Worm (Caenorhabditis elegans) whole organism, dauer: ENCODE measurements around the gene srlf-20.
"Not testable (repeated sequence)": the region's sequence is repeated elsewhere in the genome, so short reads cannot be mapped to it uniquely, and the experiment has no call there.

Source experiments
- unc-62 ChIP-seq: sonication (generic microtip); optimal IDR thresholded peaks from 2 replicates; lab custom pipeline; 2017; ENCODE audit warnings: missing biosample characterization, missing genetic modification reagents, missing genetic modification characterization

The srlf-20 gene

ce11 chrV:890835-891234 lies 2.9 kb upstream of the srlf-20 start, which contains the start of gene srlf-22:
TSS of gene srlf-22 (plus strand) at chrV:891135.
- not testable (repeated sequence) for TF ChIP-seq unc-62 (GFP tag; lab: Kevin White, UChicago)

ce11 chrV:899087-899486 lies 5.3 kb downstream of the srlf-20 start, which contains the start of gene nas-32:
TSS of gene nas-32 (minus strand) at chrV:899187.
- no peak for TF ChIP-seq unc-62 (GFP tag; lab: Kevin White, UChicago)

ce11 chrV:903460-903859 lies 9.7 kb downstream of the srlf-20 start, which contains the start of gene fmo-5:
TSS of gene fmo-5 (minus strand) at chrV:903665.
- TF ChIP-seq unc-62 (GFP tag; lab: Kevin White, UChicago) = no peak

ce11 chrV:904232-904983 lies 10.6 kb downstream of the srlf-20 start, which contains the start of gene trm-2A:
TSS of gene trm-2A (plus strand) at chrV:904963.
- TF ChIP-seq unc-62 (GFP tag; lab: Kevin White, UChicago) = no peak

ce11 chrV:908681-909080 lies 14.9 kb downstream of the srlf-20 start:
- TF ChIP-seq unc-62 (GFP tag; lab: Kevin White, UChicago) = no peak

- TF ChIP-seq unc-62 (GFP tag; lab: Kevin White, UChicago) = no peak
Observed at ce11 chrV:910588-910987, 16.8 kb downstream of the srlf-20 start.

ce11 chrV:911474-911873 lies 17.7 kb downstream of the srlf-20 start, which contains the start of gene adh-5:
TSS of gene adh-5 (plus strand) at chrV:911774.
- TF ChIP-seq unc-62 (GFP tag; lab: Kevin White, UChicago) = no peak

- no peak for TF ChIP-seq unc-62 (GFP tag; lab: Kevin White, UChicago)
Observed at ce11 chrV:915716-916115, 21.9 kb downstream of the srlf-20 start.

ce11 chrV:917488-917887 lies 23.7 kb downstream of the srlf-20 start, which contains the start of gene H24K24.2:
TSS of gene H24K24.2 (plus strand) at chrV:917788.
- no peak for TF ChIP-seq unc-62 (GFP tag; lab: Kevin White, UChicago)

- TF ChIP-seq unc-62 (GFP tag; lab: Kevin White, UChicago) = no peak
Observed at ce11 chrV:939341-939740, 45.6 kb downstream of the srlf-20 start.

ce11 chrV:942556-942955 lies 48.8 kb downstream of the srlf-20 start:
- TF ChIP-seq unc-62 (GFP tag; lab: Kevin White, UChicago) = no peak
